Worm (Caenorhabditis elegans): ENCODE measurements around the gene F10E9.12.

The F10E9.12 gene

DNA sequence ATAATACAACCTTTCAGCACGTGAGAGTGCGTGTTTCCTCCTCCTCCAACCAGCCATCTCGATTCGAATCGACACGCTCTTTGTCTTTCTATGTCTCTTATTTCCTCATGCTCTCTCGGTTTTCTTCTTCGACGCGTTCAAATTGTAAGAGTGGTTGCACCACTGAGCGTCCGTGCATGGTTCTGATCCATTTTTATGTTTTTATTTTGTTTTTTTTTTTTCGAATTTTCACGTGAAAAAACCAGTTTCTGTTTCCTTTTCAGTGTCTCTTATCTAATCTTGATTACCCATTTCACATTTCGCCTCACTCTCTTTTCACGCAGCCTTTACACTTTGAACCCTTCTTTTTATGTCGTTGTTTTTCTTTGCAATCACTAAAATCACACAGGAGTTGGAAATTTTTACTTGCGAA lies 46.5 kb downstream of the F10E9.12 start (continued):
- TF ChIP-seq skn-1 (tag; optimal IDR thresholded peaks at IDR 0.05) (no peak), aly-2 (tag; optimal IDR thresholded peaks at IDR 0.05) (no peak), nhr-237 (tag; optimal IDR thresholded peaks at IDR 0.05) (no peak), R02D3.7 (tag; optimal IDR thresholded peaks at IDR 0.05) (no peak), lin-39 (tag; optimal IDR thresholded peaks at IDR 0.05) (no peak), tbx-2 (tag; optimal IDR thresholded peaks at IDR 0.05) (no peak), egl-27 (tag; optimal IDR thresholded peaks at IDR 0.05) (no peak), nhr-28 (tag; optimal IDR thresholded peaks at IDR 0.05) (no peak), nhr-43 (tag; optimal IDR thresholded peaks at IDR 0.05; ENCODE audit: poor library complexity, severe bottlenecking) (no peak), nfya-1 (tag; optimal IDR thresholded peaks at IDR 0.05; ENCODE audit: insufficient read depth) (peak; percentile 88)

ce11 chrIII:8371595-8372305 lies 47.4 kb downstream of the F10E9.12 start, which contains the start of gene lmbr-1:
TSS of gene lmbr-1 (plus strand) at chrIII:8372255.
- TF ChIP-seq pqm-1 (tag; optimal IDR thresholded peaks at IDR 0.05) (no peak), ceh-16 (tag; optimal IDR thresholded peaks at IDR 0.05) (no peak), egl-5 (tag; optimal IDR thresholded peaks at IDR 0.05) (no peak), zag-1 (tag; optimal IDR thresholded peaks at IDR 0.05) (no peak), hmg-11 (tag; optimal IDR thresholded peaks at IDR 0.05) (no peak), ceh-82 (tag; optimal IDR thresholded peaks at IDR 0.05) (no peak), nhr-11 (tag; optimal IDR thresholded peaks at IDR 0.05) (no peak), nhr-25 (tag; optimal IDR thresholded peaks at IDR 0.05) (no peak), fkh-2 (tag; optimal IDR thresholded peaks at IDR 0.05) (no peak), nhr-67 (tag; optimal IDR thresholded peaks at IDR 0.05) (no peak), fkh-10 (GFP tag; optimal IDR thresholded peaks at IDR 0.05) (no peak), tbx-2 (tag; optimal IDR thresholded peaks at IDR 0.05) (no peak), daf-12 (tag; optimal IDR thresholded peaks at IDR 0.05) (no peak), skn-1 (tag; optimal IDR thresholded peaks at IDR 0.05) (no peak)

DNA sequence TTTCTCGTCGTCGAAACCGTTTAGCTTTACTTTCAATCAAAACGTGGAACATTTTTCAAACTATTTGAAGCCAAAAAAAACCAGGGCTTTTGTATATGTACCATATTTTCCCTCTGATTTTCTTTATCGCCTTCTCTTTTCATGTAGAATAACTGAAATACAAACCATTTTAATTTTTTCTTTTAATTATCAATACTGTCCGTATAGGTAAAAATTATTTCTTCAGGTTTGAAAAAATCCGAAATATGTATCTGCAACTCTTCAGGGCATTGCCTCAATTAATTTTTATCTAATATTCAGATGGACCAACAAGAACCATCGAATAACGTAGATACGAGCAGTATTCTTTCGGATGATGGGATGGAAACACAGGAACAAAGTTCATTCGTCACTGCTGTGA lies 50.7 kb downstream of the F10E9.12 start, which contains the start of gene met-2:
met-2 (plus strand) TSS at position 301 of the 400 bp plus-strand sequence.
- TF ChIP-seq nhr-23 (tag; optimal IDR thresholded peaks at IDR 0.05) (peak; percentile 10), nhr-76 (tag; optimal IDR thresholded peaks at IDR 0.05) (no peak)
